1 fruit fly cellular context compared by ENCODE assay signal in the genomic region with DNA sequence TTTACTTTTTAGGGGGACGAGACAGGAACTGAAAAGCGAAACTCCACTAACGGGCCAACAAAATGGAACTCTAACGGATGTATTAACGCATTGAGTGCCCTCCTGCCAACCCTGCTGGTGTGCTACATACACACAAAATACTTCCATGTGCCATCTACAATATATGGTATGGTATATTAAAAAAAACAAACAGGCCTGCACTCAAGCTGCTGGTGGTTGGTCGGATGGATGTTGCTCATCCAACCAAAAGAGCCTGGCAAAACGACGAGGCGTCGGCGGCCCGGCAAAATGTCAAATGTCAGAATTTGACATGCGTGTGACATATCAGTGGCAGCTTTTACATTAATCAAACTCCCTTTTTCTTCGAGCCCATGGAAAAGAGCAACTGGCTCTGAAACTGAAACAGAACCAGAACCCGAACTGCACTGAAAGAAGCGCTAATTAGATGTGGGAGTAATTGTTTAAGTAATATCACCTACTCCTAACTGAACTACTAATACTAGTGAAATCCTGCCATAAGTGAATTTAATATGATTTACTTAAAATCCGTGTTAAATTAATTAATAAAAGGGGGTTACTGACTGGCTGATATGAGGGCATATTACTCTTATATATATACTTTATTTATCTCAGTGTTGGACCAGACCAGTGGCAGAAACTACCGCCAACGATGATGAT.
TF ChIP-seq lines count a peak whose summit lies in the region.

No protein-coding gene starts in this region.

TF ChIP-seq in whole organism, embryonic, 481 proteins besides CTCF, POLR2A, EP300 and RAD21 (continued from another document and continues in another):
- no peak for TF ChIP-seq sqz (GFP tag; optimal IDR thresholded peaks at IDR 0.05; lab: Kevin White, UChicago)
- peak; percentile 10 for TF ChIP-seq CG17802 (tag; optimal IDR thresholded peaks at IDR 0.05; lab: Kevin White, UChicago)
- no peak for TF ChIP-seq Aef1 (GFP tag; IDR thresholded peaks at IDR 0.05; lab: Robert Waterston, UW)
- peak; percentile 1 for TF ChIP-seq zen (tag; optimal IDR thresholded peaks at IDR 0.05; lab: Kevin White, UChicago)
- TF ChIP-seq CG1603 (tag; optimal IDR thresholded peaks at IDR 0.05; lab: Kevin White, UChicago), result peak; percentile 27
- peak; percentile 18 for TF ChIP-seq Chrac-16 (GFP tag; optimal IDR thresholded peaks at IDR 0.05; lab: Kevin White, UChicago)
- TF ChIP-seq stwl (tag; optimal IDR thresholded peaks at IDR 0.05; lab: Kevin White, UChicago), result no peak
- no peak for TF ChIP-seq Myb (GFP tag; optimal IDR thresholded peaks at IDR 0.05; lab: Kevin White, UChicago)
- peak; percentile 10 for TF ChIP-seq CG8359 (GFP tag; optimal IDR thresholded peaks at IDR 0.05; lab: Kevin White, UChicago; ENCODE audit: borderline replicate concordance)
- TF ChIP-seq Med (GFP tag; lab: Kevin White, UChicago), result peak; percentile 17
- no peak for TF ChIP-seq Dbx (GFP tag; IDR thresholded peaks at IDR 0.05; lab: Robert Waterston, UW)
- TF ChIP-seq CG30403 (GFP tag; optimal IDR thresholded peaks at IDR 0.05; lab: Kevin White, UChicago), result peak; percentile 25
- no peak for TF ChIP-seq CG16813 (GFP tag; IDR thresholded peaks at IDR 0.05; lab: Robert Waterston, UW; ENCODE audit: partially characterized antibody)
- peak; percentile 12 for TF ChIP-seq D19A (tag; optimal IDR thresholded peaks at IDR 0.05; lab: Kevin White, UChicago)
- TF ChIP-seq CG31388 (GFP tag; optimal IDR thresholded peaks at IDR 0.05; lab: Kevin White, UChicago), result no peak
- TF ChIP-seq sc (optimal IDR thresholded peaks at IDR 0.05; lab: Kevin White, UChicago), result no peak
- peak; percentile 13 for TF ChIP-seq sc (GFP tag; optimal IDR thresholded peaks at IDR 0.05; lab: Kevin White, UChicago)
- TF ChIP-seq CG7839 (tag; optimal IDR thresholded peaks at IDR 0.05; lab: Kevin White, UChicago), result peak; percentile 25
- TF ChIP-seq CG18599 (GFP tag; optimal IDR thresholded peaks at IDR 0.05; lab: Kevin White, UChicago), result peak; percentile 18
- TF ChIP-seq CG3281 (GFP tag; optimal IDR thresholded peaks at IDR 0.05; lab: Kevin White, UChicago), result no peak
- no peak for TF ChIP-seq fd3F (GFP tag; optimal IDR thresholded peaks at IDR 0.05; lab: Kevin White, UChicago)
- TF ChIP-seq CG4404 (GFP tag; IDR thresholded peaks at IDR 0.05; lab: Robert Waterston, UW), result peak; percentile 40; the same call in 1 of the 2 replicates
- no peak for TF ChIP-seq sna (GFP tag; IDR thresholded peaks at IDR 0.05; lab: Robert Waterston, UW; ENCODE audit: partially characterized antibody)
- TF ChIP-seq CG10959 (GFP tag; IDR thresholded peaks at IDR 0.05; lab: Robert Waterston, UW), result 0 out of 2 replicates have a peak, but pooled peaks have one; percentile 43
- no peak for TF ChIP-seq gsb (GFP tag; IDR thresholded peaks at IDR 0.05; lab: Robert Waterston, UW)
- no peak for TF ChIP-seq MESR4 (GFP tag; optimal IDR thresholded peaks at IDR 0.05; lab: Kevin White, UChicago)
- no peak for TF ChIP-seq ttk (GFP tag; IDR thresholded peaks at IDR 0.05; lab: Robert Waterston, UW)
- peak; percentile 10 for TF ChIP-seq CG8388 (GFP tag; optimal IDR thresholded peaks at IDR 0.05; lab: Kevin White, UChicago)
- TF ChIP-seq Eip74EF (GFP tag; optimal IDR thresholded peaks at IDR 0.05; lab: Kevin White, UChicago), result no peak
- TF ChIP-seq CG32772 (GFP tag; IDR thresholded peaks at IDR 0.05; lab: Robert Waterston, UW), result no peak
- TF ChIP-seq knrl (GFP tag; IDR thresholded peaks at IDR 0.05; lab: Robert Waterston, UW; ENCODE audit: partially characterized antibody), result no peak
- TF ChIP-seq sim (GFP tag; IDR thresholded peaks at IDR 0.05; lab: Robert Waterston, UW), result no peak
- peak; percentile 14 for TF ChIP-seq grau (tag; optimal IDR thresholded peaks at IDR 0.05; lab: Kevin White, UChicago)
- peak; percentile 2 for TF ChIP-seq CoRest (tag; optimal IDR thresholded peaks at IDR 0.05; lab: Kevin White, UChicago)
- TF ChIP-seq TFAM (GFP tag; optimal IDR thresholded peaks at IDR 0.05; lab: Kevin White, UChicago), result no peak
- no peak for TF ChIP-seq CG7357 (GFP tag; IDR thresholded peaks at IDR 0.05; lab: Robert Waterston, UW)
- TF ChIP-seq CG14014 (GFP tag; IDR thresholded peaks at IDR 0.05; lab: Robert Waterston, UW), result no peak
- TF ChIP-seq otp (GFP tag; IDR thresholded peaks at IDR 0.05; lab: Robert Waterston, UW), result no peak
- no peak for TF ChIP-seq Dek (tag; optimal IDR thresholded peaks at IDR 0.05; lab: Kevin White, UChicago)
- TF ChIP-seq HHEX (GFP tag; optimal IDR thresholded peaks at IDR 0.05; lab: Kevin White, UChicago), result no peak
- no peak for TF ChIP-seq fru (optimal IDR thresholded peaks at IDR 0.05; lab: Kevin White, UChicago)
- TF ChIP-seq Blimp-1 (GFP tag; optimal IDR thresholded peaks at IDR 0.05; lab: Kevin White, UChicago), result peak; percentile 44
- no peak for TF ChIP-seq run (tag; optimal IDR thresholded peaks at IDR 0.05; lab: Kevin White, UChicago)
- no peak for TF ChIP-seq prd (optimal IDR thresholded peaks at IDR 0.05; lab: Kevin White, UChicago)
- TF ChIP-seq prd (GFP tag; IDR thresholded peaks at IDR 0.05; lab: Robert Waterston, UW), result peak; percentile 47; the same call in 2 of the 3 replicates
- peak; percentile 1 for TF ChIP-seq Oli (tag; optimal IDR thresholded peaks at IDR 0.05; lab: Kevin White, UChicago)
- no peak for TF ChIP-seq Ets97D (GFP tag; optimal IDR thresholded peaks at IDR 0.05; lab: Kevin White, UChicago)
- no peak for TF ChIP-seq CG14860 (GFP tag; IDR thresholded peaks at IDR 0.05; lab: Robert Waterston, UW; ENCODE audit: partially characterized antibody)
- no peak for TF ChIP-seq ab (GFP tag; optimal IDR thresholded peaks at IDR 0.05; lab: Kevin White, UChicago)
- TF ChIP-seq Nf-YB (GFP tag; optimal IDR thresholded peaks at IDR 0.05; lab: Kevin White, UChicago), result peak; percentile 67
- peak; percentile 12 for TF ChIP-seq tup (GFP tag; optimal IDR thresholded peaks at IDR 0.05; lab: Kevin White, UChicago)
- peak; percentile 71 for TF ChIP-seq Xrp1 (GFP tag; IDR thresholded peaks at IDR 0.05; lab: Robert Waterston, UW)
- no peak for TF ChIP-seq CG13894 (tag; optimal IDR thresholded peaks at IDR 0.05; lab: Kevin White, UChicago)
- TF ChIP-seq bbx (GFP tag; IDR thresholded peaks at IDR 0.05; lab: Robert Waterston, UW; ENCODE audit: partially characterized antibody), result no peak
- peak; percentile 87 for TF ChIP-seq sens (GFP tag; lab: Kevin White, UChicago)
- peak; percentile 29 for TF ChIP-seq CG2678 (tag; optimal IDR thresholded peaks at IDR 0.05; lab: Kevin White, UChicago)
- no peak for TF ChIP-seq slbo (GFP tag; IDR thresholded peaks at IDR 0.05; lab: Robert Waterston, UW)
- TF ChIP-seq HLHmδ (GFP tag; optimal IDR thresholded peaks at IDR 0.05; lab: Kevin White, UChicago), result no peak
- no peak for TF ChIP-seq E2f2 (GFP tag; IDR thresholded peaks at IDR 0.05; lab: Robert Waterston, UW)
- TF ChIP-seq CG32767 (GFP tag; IDR thresholded peaks at IDR 0.05; lab: Robert Waterston, UW), result no peak
- TF ChIP-seq CG10654 (GFP tag; optimal IDR thresholded peaks at IDR 0.05; lab: Kevin White, UChicago), result no peak
- TF ChIP-seq Fer2 (tag; optimal IDR thresholded peaks at IDR 0.05; lab: Kevin White, UChicago), result no peak
- peak; percentile 12 for TF ChIP-seq fd96Cb (tag; optimal IDR thresholded peaks at IDR 0.05; lab: Kevin White, UChicago)
- TF ChIP-seq Lhr (GFP tag; optimal IDR thresholded peaks at IDR 0.05; lab: Kevin White, UChicago), result peak; percentile 1
- no peak for TF ChIP-seq inv (GFP tag; IDR thresholded peaks at IDR 0.05; lab: Robert Waterston, UW; ENCODE audit: partially characterized antibody)
- no peak for TF ChIP-seq B-H2 (GFP tag; optimal IDR thresholded peaks at IDR 0.05; lab: Kevin White, UChicago)
- TF ChIP-seq CG1529 (GFP tag; optimal IDR thresholded peaks at IDR 0.05; lab: Kevin White, UChicago), result no peak
- TF ChIP-seq CG2712 (tag; optimal IDR thresholded peaks at IDR 0.05; lab: Kevin White, UChicago), result peak; percentile 62
- no peak for TF ChIP-seq aop (GFP tag; IDR thresholded peaks at IDR 0.05; lab: Robert Waterston, UW)
- TF ChIP-seq lola (GFP tag; optimal IDR thresholded peaks at IDR 0.05; lab: Kevin White, UChicago), result peak in 1 of 3 experiments; percentile 66
- peak; percentile 26 for TF ChIP-seq CG33557 (GFP tag; optimal IDR thresholded peaks at IDR 0.05; lab: Kevin White, UChicago)
- no peak for TF ChIP-seq Camta (GFP tag; optimal IDR thresholded peaks at IDR 0.05; lab: Kevin White, UChicago)
- TF ChIP-seq row (GFP tag; IDR thresholded peaks at IDR 0.05; lab: Robert Waterston, UW), result peak; percentile 36; the same call in 1 of the 3 replicates
- peak; percentile 19 for TF ChIP-seq CG4424 (GFP tag; optimal IDR thresholded peaks at IDR 0.05; lab: Kevin White, UChicago)
- peak; percentile 24 for TF ChIP-seq nmo (GFP tag; optimal IDR thresholded peaks at IDR 0.05; lab: Kevin White, UChicago)
- TF ChIP-seq CG43689 (GFP tag; IDR thresholded peaks at IDR 0.05; lab: Robert Waterston, UW), result no peak
- TF ChIP-seq croc (GFP tag; conservative IDR thresholded peaks at IDR 0.05; lab: Robert Waterston, UW), result peak; percentile 28; the same call in 1 of the 3 replicates
- peak; percentile 47; the same call in 1 of the 2 replicates for TF ChIP-seq CG31441 (GFP tag; IDR thresholded peaks at IDR 0.05; lab: Robert Waterston, UW)
- no peak for TF ChIP-seq Dll (GFP tag; IDR thresholded peaks at IDR 0.05; lab: Robert Waterston, UW; ENCODE audit: partially characterized antibody)
- TF ChIP-seq CG4820 (GFP tag; optimal IDR thresholded peaks at IDR 0.05; lab: Kevin White, UChicago), result peak; percentile 23
- no peak for TF ChIP-seq H15 (GFP tag; IDR thresholded peaks at IDR 0.05; lab: Robert Waterston, UW)
- TF ChIP-seq trem (tag; optimal IDR thresholded peaks at IDR 0.05; lab: Kevin White, UChicago), result peak; percentile 38
- no peak for TF ChIP-seq kay (GFP tag; optimal IDR thresholded peaks at IDR 0.05; lab: Kevin White, UChicago)
- TF ChIP-seq CG7556 (GFP tag; optimal IDR thresholded peaks at IDR 0.05; lab: Kevin White, UChicago), result peak; percentile 14
- no peak for TF ChIP-seq CG17328 (GFP tag; IDR thresholded peaks at IDR 0.05; lab: Robert Waterston, UW)
- TF ChIP-seq CG10543 (GFP tag; optimal IDR thresholded peaks at IDR 0.05; lab: Kevin White, UChicago), result no peak
- no peak for TF ChIP-seq Hmx (GFP tag; optimal IDR thresholded peaks at IDR 0.05; lab: Kevin White, UChicago)
- no peak for TF ChIP-seq CG7963 (GFP tag; IDR thresholded peaks at IDR 0.05; lab: Robert Waterston, UW; ENCODE audit: partially characterized antibody)
- peak; percentile 30 for TF ChIP-seq az2 (GFP tag; optimal IDR thresholded peaks at IDR 0.05; lab: Kevin White, UChicago)
- TF ChIP-seq ap (GFP tag; IDR thresholded peaks at IDR 0.05; lab: Robert Waterston, UW), result no peak
- peak; percentile 41 for TF ChIP-seq CG10267 (tag; optimal IDR thresholded peaks at IDR 0.05; lab: Kevin White, UChicago)
- peak; percentile 52 for TF ChIP-seq unpg (GFP tag; optimal IDR thresholded peaks at IDR 0.05; lab: Kevin White, UChicago)
- TF ChIP-seq zf30C (GFP tag; optimal IDR thresholded peaks at IDR 0.05; lab: Kevin White, UChicago), result peak; percentile 70
- peak; percentile 82 for TF ChIP-seq twi (tag; optimal IDR thresholded peaks at IDR 0.05; lab: Kevin White, UChicago)
- peak; percentile 58 for TF ChIP-seq gem (tag; optimal IDR thresholded peaks at IDR 0.05; lab: Kevin White, UChicago)
- peak; percentile 18 for TF ChIP-seq CG17829 (tag; optimal IDR thresholded peaks at IDR 0.05; lab: Kevin White, UChicago)
- peak; percentile 52 for TF ChIP-seq CG14710 (tag; optimal IDR thresholded peaks at IDR 0.05; lab: Kevin White, UChicago)
- peak; percentile 11 for TF ChIP-seq Sox100B (GFP tag; optimal IDR thresholded peaks at IDR 0.05; lab: Kevin White, UChicago)
- TF ChIP-seq CG13775 (GFP tag; optimal IDR thresholded peaks at IDR 0.05; lab: Kevin White, UChicago), result peak; percentile 33
- peak; percentile 14 for TF ChIP-seq Sox102F (GFP tag; optimal IDR thresholded peaks at IDR 0.05; lab: Kevin White, UChicago)
- no peak for TF ChIP-seq Poxn (GFP tag; IDR thresholded peaks at IDR 0.05; lab: Robert Waterston, UW)
- TF ChIP-seq ac (GFP tag; optimal IDR thresholded peaks at IDR 0.05; lab: Kevin White, UChicago), result peak; percentile 30
- TF ChIP-seq peb (GFP tag; IDR thresholded peaks at IDR 0.05; lab: Robert Waterston, UW), result no peak
- no peak for TF ChIP-seq chif (GFP tag; optimal IDR thresholded peaks at IDR 0.05; lab: Kevin White, UChicago)
- no peak for TF ChIP-seq CG7786 (GFP tag; optimal IDR thresholded peaks at IDR 0.05; lab: Kevin White, UChicago)
- TF ChIP-seq Hsf (GFP tag; optimal IDR thresholded peaks at IDR 0.05; lab: Kevin White, UChicago), result peak; percentile 6
- TF ChIP-seq CG15514 (GFP tag; optimal IDR thresholded peaks at IDR 0.05; lab: Kevin White, UChicago), result no peak
- TF ChIP-seq Xbp1 (GFP tag; optimal IDR thresholded peaks at IDR 0.05; lab: Kevin White, UChicago), result peak; percentile 6
- no peak for TF ChIP-seq nom (GFP tag; optimal IDR thresholded peaks at IDR 0.05; lab: Kevin White, UChicago)
- no peak for TF ChIP-seq CG6813 (GFP tag; optimal IDR thresholded peaks at IDR 0.05; lab: Kevin White, UChicago)
- no peak for TF ChIP-seq CG12219 (GFP tag; optimal IDR thresholded peaks at IDR 0.05; lab: Kevin White, UChicago)
- no peak for TF ChIP-seq CG5180 (GFP tag; optimal IDR thresholded peaks at IDR 0.05; lab: Kevin White, UChicago)
- no peak for TF ChIP-seq Dp (GFP tag; optimal IDR thresholded peaks at IDR 0.05; lab: Kevin White, UChicago)
- 0 out of 3 replicates have a peak, but pooled peaks have one; percentile 28 for TF ChIP-seq so (GFP tag; IDR thresholded peaks at IDR 0.05; lab: Robert Waterston, UW)
- no peak for TF ChIP-seq E2f1 (GFP tag; IDR thresholded peaks at IDR 0.05; lab: Robert Waterston, UW)
- peak; percentile 13 for TF ChIP-seq CG2202 (tag; optimal IDR thresholded peaks at IDR 0.05; lab: Kevin White, UChicago)
- TF ChIP-seq CG31224 (GFP tag; IDR thresholded peaks at IDR 0.05; lab: Robert Waterston, UW), result no peak
- TF ChIP-seq CG9797 (GFP tag; optimal IDR thresholded peaks at IDR 0.05; lab: Kevin White, UChicago), result no peak
- TF ChIP-seq pum (GFP tag; optimal IDR thresholded peaks at IDR 0.05; lab: Kevin White, UChicago), result no peak
- peak in 1 of 2 experiments; percentile 59 for TF ChIP-seq bsh (GFP tag; optimal IDR thresholded peaks at IDR 0.05; lab: Kevin White, UChicago)
- no peak for TF ChIP-seq NK7.1 (GFP tag; optimal IDR thresholded peaks at IDR 0.05; lab: Kevin White, UChicago)
- peak; percentile 42 for TF ChIP-seq CG12391 (tag; optimal IDR thresholded peaks at IDR 0.05; lab: Kevin White, UChicago)
- no peak for TF ChIP-seq CG16863 (GFP tag; optimal IDR thresholded peaks at IDR 0.05; lab: Kevin White, UChicago)
- no peak for TF ChIP-seq Pdp1 (GFP tag; optimal IDR thresholded peaks at IDR 0.05; lab: Kevin White, UChicago)
- TF ChIP-seq bcd (GFP tag; optimal IDR thresholded peaks at IDR 0.05; lab: Kevin White, UChicago), result peak; percentile 8
- peak; percentile 54 for TF ChIP-seq CG15696 (tag; optimal IDR thresholded peaks at IDR 0.05; lab: Kevin White, UChicago)
